Worm (Caenorhabditis elegans) whole organism, young adult: Measurements from ENCODE around the gene sri-72.

ENCODE experiments used
- B0336.3 ChIP-seq: fragments of 200-800 bp; sonication (Bioruptor generic); IDR thresholded peaks from 2 replicates; pipeline ENCODE4 v1.3.6; 2022; ENCODE audit warnings: missing genetic modification characterization, missing compliant biosample characterization
- C17E4.6 ChIP-seq: fragments of 200-800 bp; sonication (Bioruptor generic); IDR thresholded peaks from 2 replicates; pipeline ENCODE4 v1.3.6; 2022; ENCODE audit warnings: missing genetic modification reagents, missing genetic modification characterization, missing compliant biosample characterization
- Y67H2A.10 ChIP-seq: fragments of 200-800 bp; sonication (Bioruptor generic); conservative IDR thresholded peaks from 2 replicates; pipeline ENCODE4 v1.3.6; 2022; ENCODE audit warnings: missing genetic modification reagents, missing genetic modification characterization, missing compliant biosample characterization
- akir-1 ChIP-seq: fragments of 200-800 bp; sonication (Bioruptor generic); optimal IDR thresholded peaks from 2 replicates; lab custom pipeline; 2018; ENCODE audit warnings: mild to moderate bottlenecking, missing genetic modification characterization, moderate library complexity, missing compliant biosample characterization
- aptf-2 ChIP-seq: fragments of 200-800 bp; sonication (Bioruptor generic); conservative IDR thresholded peaks from 2 replicates; pipeline ENCODE4 v1.3.6; 2022; ENCODE audit warnings: missing genetic modification reagents, missing genetic modification characterization, missing compliant biosample characterization
- ccch-3 ChIP-seq: fragments of 200-800 bp; sonication (Bioruptor generic); optimal IDR thresholded peaks from 2 replicates; lab custom pipeline; 2018; ENCODE audit warnings: mild to moderate bottlenecking, missing genetic modification characterization, missing compliant biosample characterization
- efl-1 ChIP-seq: fragments of 150-350 bp; optimal IDR thresholded peaks from 2 replicates; lab custom pipeline; 2014; ENCODE audit warnings: missing biosample characterization, missing genetic modification reagents, missing genetic modification characterization
- ekl-4 ChIP-seq: fragments of 200-800 bp; sonication (Bioruptor generic); IDR thresholded peaks from 2 replicates; pipeline ENCODE4 v1.3.6; 2022; ENCODE audit warnings: missing genetic modification reagents, missing genetic modification characterization, missing compliant biosample characterization
- let-526 ChIP-seq: fragments of 200-800 bp; sonication (Bioruptor generic); IDR thresholded peaks from 2 replicates; pipeline ENCODE4 v1.3.6; 2022; ENCODE audit warnings: missing genetic modification reagents, missing genetic modification characterization, missing compliant biosample characterization
- lin-35 ChIP-seq, 3 experiments: fragments of 150-350 bp in 2 of 3; sonication (generic microtip) in 1 of 3; optimal IDR thresholded peaks; 2 replicates each; lab custom pipeline; 2014 to 2018; ENCODE audit warnings: missing biosample characterization in 3 of 3, missing genetic modification characterization in 3 of 3, missing genetic modification reagents in 3 of 3
- lir-1 ChIP-seq: fragments of 200-800 bp; sonication (Bioruptor generic); conservative IDR thresholded peaks from 2 replicates; pipeline ENCODE4 v1.3.6; 2022; ENCODE audit warnings: missing genetic modification reagents, missing genetic modification characterization, missing compliant biosample characterization
- mxl-1 ChIP-seq: sonication (generic microtip); optimal IDR thresholded peaks from 2 replicates; lab custom pipeline; 2016; ENCODE audit warnings: missing genetic modification characterization, missing compliant biosample characterization
- repo-1 ChIP-seq: sonication (generic microtip); optimal IDR thresholded peaks from 2 replicates; lab custom pipeline; 2017; ENCODE audit warnings: mild to moderate bottlenecking, missing genetic modification characterization, missing compliant biosample characterization
- snpc-4 ChIP-seq, 5 experiments: fragments of 150-350 bp in 1 of 5; sonication (generic microtip) in 4 of 5; optimal IDR thresholded peaks; 2 replicates each; lab custom pipeline; 2014 to 2018; ENCODE audit warnings: missing genetic modification characterization in 5 of 5, missing biosample characterization in 3 of 5, antibody characterized with exemption in 2 of 5, mild to moderate bottlenecking in 2 of 5, missing compliant biosample characterization in 2 of 5, missing genotype in 2 of 5, moderate library complexity in 2 of 5, missing genetic modification reagents in 1 of 5

DNA sequence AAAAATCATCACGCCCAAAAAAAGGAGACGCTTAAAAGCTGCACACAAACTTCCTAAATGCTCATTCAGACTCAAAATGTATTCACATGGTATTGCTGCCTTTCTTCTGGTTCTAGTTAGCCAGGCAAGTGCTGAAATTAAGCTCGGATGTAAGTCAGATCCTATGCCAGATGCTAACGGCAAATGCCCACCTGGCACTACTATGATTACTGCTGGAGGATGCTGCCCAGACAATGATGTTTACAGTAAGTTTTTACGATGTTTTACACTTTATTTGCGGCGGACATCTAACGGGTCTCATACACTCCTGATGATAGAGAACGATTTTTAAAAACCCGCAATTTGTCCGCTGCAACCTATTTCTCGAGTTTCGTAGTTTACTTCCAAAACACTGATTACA, 31.4 kb downstream of the sri-72 start, which contains the start of gene C14C6.5:
- TF ChIP-seq C17E4.6 (no peak), B0336.3 (GFP tag; lab: Robert Waterston, UW) (no peak), mxl-1 (tag; lab: Kevin White, UChicago) (no peak), ccch-3 (GFP tag; lab: Kevin White, UChicago) (no peak), Y67H2A.10 (GFP tag; lab: Robert Waterston, UW) (no peak), let-526 (no peak), efl-1 (no peak), aptf-2 (GFP tag; lab: Robert Waterston, UW) (no peak), ekl-4 (GFP tag; lab: Robert Waterston, UW) (no peak), lin-35 (GFP tag; optimal IDR thresholded peaks at IDR 0.05; lab: Kevin White, UChicago) (no peak), lir-1 (no peak), repo-1 (tag; lab: Kevin White, UChicago) (no peak), akir-1 (GFP tag; lab: Kevin White, UChicago) (no peak), snpc-4 (GFP tag; optimal IDR thresholded peaks at IDR 0.05; lab: Kevin White, UChicago) (no peak), snpc-4 (tag; optimal IDR thresholded peaks at IDR 0.05; lab: Kevin White, UChicago) (no peak)
